Fruit fly (Drosophila melanogaster): ENCODE measurements around the gene grass.

dm6 chr3R:27151516-27151823, 6.3 kb upstream of the grass start, which contains the start of gene Men-b:
- TF ChIP-seq Hr39 (GFP tag; optimal IDR thresholded peaks at IDR 0.05): no peak
- no peak for TF ChIP-seq ss (GFP tag; optimal IDR thresholded peaks at IDR 0.05)
